Fruit fly (Drosophila melanogaster) whole organism, embryonic: ENCODE data around the gene Dora.

Source experiments
- Abd-B ChIP-seq: fragments of 200-800 bp; sonication (Bioruptor generic); optimal IDR thresholded peaks from 2 replicates; lab custom pipeline; 2018; ENCODE audit warnings: missing biosample characterization, mild to moderate bottlenecking, missing genetic modification characterization, moderate library complexity
- Atf-2 ChIP-seq: fragments of 200-800 bp; sonication (Bioruptor generic); optimal IDR thresholded peaks from 2 replicates; lab custom pipeline; 2016; ENCODE audit warnings: missing biosample characterization, missing genetic modification characterization
- CG10959 ChIP-seq: fragments of 200-800 bp; sonication (Bioruptor generic); IDR thresholded peaks from 2 replicates; pipeline ENCODE4 v1.3.6; 2022; ENCODE audit warnings: missing biosample characterization, missing genetic modification characterization
- CG12942 ChIP-seq: fragments of 200-800 bp; sonication (Bioruptor generic); optimal IDR thresholded peaks from 3 replicates; lab custom pipeline; 2016; ENCODE audit warnings: missing biosample characterization, missing genetic modification characterization
- CG15073 ChIP-seq: fragments of 200-800 bp; sonication (Bioruptor generic); optimal IDR thresholded peaks from 2 replicates; lab custom pipeline; 2016; ENCODE audit warnings: missing biosample characterization, missing genetic modification characterization
- CG16863 ChIP-seq: fragments of 200-800 bp; sonication (Bioruptor generic); optimal IDR thresholded peaks from 3 replicates; lab custom pipeline; 2016; ENCODE audit warnings: missing biosample characterization, missing genetic modification characterization
- CG17328 ChIP-seq: fragments of 200-800 bp; sonication (Bioruptor generic); IDR thresholded peaks from 2 replicates; pipeline ENCODE4 v1.3.6; 2022; ENCODE audit warnings: missing biosample characterization, missing genetic modification characterization
- CG17912 ChIP-seq: fragments of 200-800 bp; sonication (Bioruptor generic); optimal IDR thresholded peaks from 2 replicates; lab custom pipeline; 2018; ENCODE audit warnings: missing biosample characterization, mild to moderate bottlenecking, missing genetic modification characterization
- CG34376 ChIP-seq: fragments of 200-800 bp; sonication (Bioruptor generic); optimal IDR thresholded peaks from 2 replicates; lab custom pipeline; 2018; ENCODE audit warnings: missing biosample characterization, mild to moderate bottlenecking, missing genetic modification characterization
- CG4360 ChIP-seq: fragments of 200-800 bp; sonication (Bioruptor generic); IDR thresholded peaks from 2 replicates; pipeline ENCODE4 v1.3.6; 2022; ENCODE audit warnings: missing biosample characterization, missing genetic modification characterization
- CG4707 ChIP-seq: fragments of 200-800 bp; sonication (Bioruptor generic); optimal IDR thresholded peaks from 2 replicates; lab custom pipeline; 2018; ENCODE audit warnings: missing biosample characterization, mild to moderate bottlenecking, missing genetic modification characterization, moderate library complexity
- CG6272 ChIP-seq: fragments of 200-800 bp; sonication (Bioruptor generic); IDR thresholded peaks from 2 replicates; pipeline ENCODE4 v1.3.6; 2022; ENCODE audit warnings: missing biosample characterization, missing genetic modification characterization
- CG7745 ChIP-seq: fragments of 200-800 bp; sonication (Bioruptor generic); optimal IDR thresholded peaks from 2 replicates; lab custom pipeline; 2018; ENCODE audit warnings: missing biosample characterization, mild to moderate bottlenecking, missing genetic modification characterization, moderate library complexity
- CoRest ChIP-seq: fragments of 200-800 bp; sonication (Bioruptor generic); optimal IDR thresholded peaks from 3 replicates; lab custom pipeline; 2018; ENCODE audit warnings: missing biosample characterization, mild to moderate bottlenecking, missing genetic modification characterization, moderate library complexity
- CrebB ChIP-seq: fragments of 200-800 bp; sonication (Bioruptor generic); optimal IDR thresholded peaks from 3 replicates; lab custom pipeline; 2018; ENCODE audit warnings: missing biosample characterization, mild to moderate bottlenecking, missing genetic modification characterization
- D ChIP-seq, 2 experiments: fragments of 200-800 bp in 1 of 2; fragments of >200 bp in 1 of 2; sonication (Bioruptor generic) in 1 of 2; optimal IDR thresholded peaks; 2 replicates in 1 of 2; 3 replicates in 1 of 2; lab custom pipeline; 2017; ENCODE audit warnings: mild to moderate bottlenecking in 1 of 2, missing biosample characterization in 1 of 2, missing genetic modification characterization in 1 of 2, missing genetic modification reagents in 1 of 2
- GATAe ChIP-seq: fragments of 200-800 bp; sonication (Bioruptor generic); conservative IDR thresholded peaks from 2 replicates; pipeline ENCODE4 v1.3.6; 2022; ENCODE audit warnings: missing biosample characterization, missing genetic modification characterization
- Gsc ChIP-seq: fragments of 200-800 bp; sonication (Bioruptor generic); IDR thresholded peaks from 2 replicates; pipeline ENCODE4 v1.3.6; 2022; ENCODE audit warnings: missing biosample characterization, missing genetic modification characterization
- H2.0 ChIP-seq: fragments of 200-800 bp; sonication (Bioruptor generic); IDR thresholded peaks from 2 replicates; pipeline ENCODE4 v1.3.6; 2022; ENCODE audit warnings: missing biosample characterization, missing genetic modification characterization
- HLH4C ChIP-seq: fragments of 200-800 bp; sonication (Bioruptor generic); IDR thresholded peaks from 3 replicates; pipeline ENCODE4 v1.3.6; 2022; ENCODE audit warnings: missing biosample characterization, missing genetic modification characterization; ENCODE audit not compliant: partially characterized antibody
- Hand ChIP-seq: fragments of 200-800 bp; sonication (Bioruptor generic); optimal IDR thresholded peaks from 2 replicates; lab custom pipeline; 2017; ENCODE audit warnings: mild to moderate bottlenecking, missing biosample characterization, missing genetic modification reagents, missing genetic modification characterization
- HmgD ChIP-seq: fragments of 200-800 bp; sonication (Bioruptor generic); optimal IDR thresholded peaks from 3 replicates; lab custom pipeline; 2016; ENCODE audit warnings: missing biosample characterization, missing genetic modification characterization
- Meics ChIP-seq: fragments of 200-800 bp; sonication (Bioruptor generic); optimal IDR thresholded peaks from 2 replicates; lab custom pipeline; 2017; ENCODE audit warnings: missing biosample characterization, mild to moderate bottlenecking, missing genetic modification characterization
- NC2β ChIP-seq: fragments of 200-800 bp; sonication (Bioruptor generic); optimal IDR thresholded peaks from 2 replicates; lab custom pipeline; 2016; ENCODE audit warnings: missing biosample characterization, missing genetic modification characterization
- Nf-YA ChIP-seq: fragments of 200-800 bp; sonication (Bioruptor generic); IDR thresholded peaks from 2 replicates; pipeline ENCODE4 v1.3.6; 2022; ENCODE audit warnings: missing biosample characterization, missing genetic modification characterization
- Oli ChIP-seq: fragments of 200-800 bp; sonication (Bioruptor generic); optimal IDR thresholded peaks from 2 replicates; lab custom pipeline; 2018; ENCODE audit warnings: missing biosample characterization, mild to moderate bottlenecking, missing genetic modification characterization, moderate library complexity
- Scr ChIP-seq: fragments of 200-800 bp; sonication (Bioruptor generic); IDR thresholded peaks from 2 replicates; pipeline ENCODE4 v1.3.6; 2022; ENCODE audit warnings: missing biosample characterization, missing genetic modification characterization; ENCODE audit not compliant: partially characterized antibody
- Ssrp ChIP-seq: fragments of 200-800 bp; sonication (Bioruptor generic); optimal IDR thresholded peaks from 2 replicates; lab custom pipeline; 2018; ENCODE audit warnings: missing biosample characterization, mild to moderate bottlenecking, missing genetic modification characterization, moderate library complexity
- ara ChIP-seq: fragments of 200-800 bp; sonication (Bioruptor generic); IDR thresholded peaks from 2 replicates; pipeline ENCODE4 v1.3.6; 2022; ENCODE audit warnings: missing biosample characterization, missing genetic modification characterization
- ase ChIP-seq: fragments of 200-800 bp; sonication (Bioruptor generic); IDR thresholded peaks from 3 replicates; pipeline ENCODE4 v1.3.6; 2022; ENCODE audit warnings: missing biosample characterization, missing genetic modification characterization
- bowl ChIP-seq: fragments of 200-800 bp; sonication (Bioruptor generic); IDR thresholded peaks from 2 replicates; pipeline ENCODE4 v1.3.6; 2022; ENCODE audit warnings: missing biosample characterization, missing genetic modification characterization
- ci ChIP-seq: fragments of 200-800 bp; sonication (Bioruptor generic); IDR thresholded peaks from 3 replicates; pipeline ENCODE4 v1.3.6; 2022; ENCODE audit warnings: missing biosample characterization, missing genetic modification characterization
- croc ChIP-seq: fragments of 200-800 bp; sonication (Bioruptor generic); conservative IDR thresholded peaks from 3 replicates; pipeline ENCODE4 v1.3.6; 2022; ENCODE audit warnings: missing biosample characterization, missing genetic modification characterization
- emc ChIP-seq: fragments of 200-800 bp; sonication (Bioruptor generic); optimal IDR thresholded peaks from 2 replicates; lab custom pipeline; 2016; ENCODE audit warnings: missing biosample characterization, missing genetic modification characterization
- eyg ChIP-seq: fragments of 200-800 bp; sonication (Bioruptor generic); optimal IDR thresholded peaks from 3 replicates; lab custom pipeline; 2016; ENCODE audit warnings: missing biosample characterization, missing genetic modification characterization
- fu2 ChIP-seq: fragments of 200-800 bp; sonication (Bioruptor generic); optimal IDR thresholded peaks from 2 replicates; lab custom pipeline; 2016; ENCODE audit warnings: missing biosample characterization, missing genetic modification characterization
- grn ChIP-seq: fragments of 200-800 bp; sonication (Bioruptor generic); optimal IDR thresholded peaks from 3 replicates; lab custom pipeline; 2017; ENCODE audit warnings: missing biosample characterization, missing genetic modification characterization
- hbn ChIP-seq: fragments of 200-800 bp; sonication (Bioruptor generic); IDR thresholded peaks from 2 replicates; pipeline ENCODE4 v1.3.6; 2022; ENCODE audit warnings: missing biosample characterization, missing genetic modification characterization; ENCODE audit not compliant: partially characterized antibody
- jigr1 ChIP-seq: fragments of 200-800 bp; sonication (Bioruptor generic); IDR thresholded peaks from 3 replicates; pipeline ENCODE4 v1.3.6; 2022; ENCODE audit warnings: missing biosample characterization, missing genetic modification characterization
- ken ChIP-seq: fragments of 200-800 bp; sonication (Bioruptor generic); IDR thresholded peaks from 3 replicates; pipeline ENCODE4 v1.3.6; 2022; ENCODE audit warnings: missing biosample characterization, missing genetic modification characterization
- luna ChIP-seq: fragments of 200-800 bp; sonication (Bioruptor generic); optimal IDR thresholded peaks from 2 replicates; lab custom pipeline; 2016; ENCODE audit warnings: missing biosample characterization, missing genetic modification characterization
- mam ChIP-seq: fragments of 200-800 bp; sonication (Bioruptor generic); optimal IDR thresholded peaks from 3 replicates; lab custom pipeline; 2016; ENCODE audit warnings: missing biosample characterization, missing genetic modification characterization
- nau ChIP-seq: fragments of 200-800 bp; sonication (Bioruptor generic); optimal IDR thresholded peaks from 3 replicates; lab custom pipeline; 2017; ENCODE audit warnings: missing biosample characterization, mild to moderate bottlenecking, missing genetic modification characterization, missing genetic modification reagents
- pros ChIP-seq: fragments of 200-800 bp; sonication (Bioruptor generic); optimal IDR thresholded peaks from 3 replicates; lab custom pipeline; 2019; ENCODE audit warnings: missing biosample characterization, mild to moderate bottlenecking, missing genetic modification characterization, moderate library complexity
- ro ChIP-seq: fragments of 200-800 bp; sonication (Bioruptor generic); IDR thresholded peaks from 2 replicates; pipeline ENCODE4 v1.3.6; 2022; ENCODE audit warnings: missing biosample characterization, missing genetic modification characterization
- tap ChIP-seq: fragments of 200-800 bp; optimal IDR thresholded peaks from 3 replicates; lab custom pipeline; 2019; ENCODE audit warnings: missing biosample characterization, mild to moderate bottlenecking, missing genetic modification characterization, moderate library complexity
- tio ChIP-seq: fragments of 200-800 bp; sonication (Bioruptor generic); optimal IDR thresholded peaks from 2 replicates; lab custom pipeline; 2017; ENCODE audit warnings: missing biosample characterization, missing genetic modification characterization, inconsistent platforms
- unc-4 ChIP-seq: fragments of 200-800 bp; sonication (Bioruptor generic); IDR thresholded peaks from 2 replicates; pipeline ENCODE4 v1.3.6; 2022; ENCODE audit warnings: missing biosample characterization, missing genetic modification characterization; ENCODE audit not compliant: partially characterized antibody
- vfl ChIP-seq: fragments of 200-800 bp; sonication (Bioruptor generic); optimal IDR thresholded peaks from 2 replicates; lab custom pipeline; 2016; ENCODE audit warnings: missing biosample characterization, missing genetic modification characterization
- vvl ChIP-seq: fragments of 200-800 bp; sonication (Bioruptor generic); IDR thresholded peaks from 2 replicates; pipeline ENCODE4 v1.3.6; 2022; ENCODE audit warnings: missing biosample characterization, missing genetic modification characterization
- wdn ChIP-seq: fragments of 200-800 bp; sonication (Bioruptor generic); IDR thresholded peaks from 2 replicates; pipeline ENCODE4 v1.3.6; 2022; ENCODE audit warnings: missing biosample characterization, missing genetic modification characterization
- wor ChIP-seq: fragments of 200-800 bp; sonication (Bioruptor generic); IDR thresholded peaks from 2 replicates; pipeline ENCODE4 v1.3.6; 2022; ENCODE audit warnings: missing biosample characterization, missing genetic modification characterization
- zfh1 ChIP-seq: fragments of 200-800 bp; sonication (Bioruptor generic); IDR thresholded peaks from 3 replicates; pipeline ENCODE4 v1.3.6; 2022; ENCODE audit warnings: missing biosample characterization, missing genetic modification characterization

Gene Dora

dm6 chrX:18914177-18914576 is 50.4 kb downstream of the Dora start:
- TF ChIP-seq zfh1 (no peak), wdn (GFP tag; lab: Robert Waterston, UW) (no peak), GATAe (GFP tag; lab: Robert Waterston, UW) (no peak), Gsc (GFP tag; lab: Robert Waterston, UW) (no peak), bowl (GFP tag; lab: Robert Waterston, UW) (no peak), Abd-B (GFP tag; lab: Kevin White, UChicago) (no peak), Meics (GFP tag; lab: Kevin White, UChicago) (no peak), CoRest (tag; lab: Kevin White, UChicago) (peak; percentile 5), Hand (GFP tag; lab: Kevin White, UChicago) (no peak), croc (GFP tag; lab: Robert Waterston, UW) (no peak), tap (tag; lab: Kevin White, UChicago) (no peak), Atf-2 (GFP tag; lab: Kevin White, UChicago) (no peak), CG6272 (GFP tag; lab: Robert Waterston, UW) (no peak), ro (GFP tag; lab: Robert Waterston, UW) (no peak), ci (GFP tag; lab: Robert Waterston, UW) (no peak), Nf-YA (GFP tag; lab: Robert Waterston, UW) (no peak), HLH4C (GFP tag; lab: Robert Waterston, UW) (no peak), CG17328 (GFP tag; lab: Robert Waterston, UW) (no peak), unc-4 (no peak), ase (GFP tag; lab: Robert Waterston, UW) (no peak), ara (GFP tag; lab: Robert Waterston, UW) (no peak), Oli (tag; lab: Kevin White, UChicago) (no peak), vfl (no peak), CG12942 (GFP tag; lab: Kevin White, UChicago) (no peak), CG15073 (GFP tag; lab: Kevin White, UChicago) (no peak), Scr (GFP tag; lab: Robert Waterston, UW) (no peak), tio (GFP tag; lab: Kevin White, UChicago) (no peak), jigr1 (GFP tag; lab: Robert Waterston, UW) (no peak), CrebB (tag; lab: Kevin White, UChicago) (no peak), D (optimal IDR thresholded peaks at IDR 0.05; lab: Kevin White, UChicago) (no peak), D (GFP tag; optimal IDR thresholded peaks at IDR 0.05; lab: Kevin White, UChicago) (peak; percentile 20), CG4360 (GFP tag; lab: Robert Waterston, UW) (no peak), grn (GFP tag; lab: Kevin White, UChicago) (no peak), CG34376 (GFP tag; lab: Kevin White, UChicago) (no peak), CG16863 (GFP tag; lab: Kevin White, UChicago) (no peak), emc (GFP tag; lab: Kevin White, UChicago) (no peak), NC2β (GFP tag; lab: Kevin White, UChicago) (no peak), luna (GFP tag; lab: Kevin White, UChicago) (no peak), CG4707 (GFP tag; lab: Kevin White, UChicago) (no peak), wor (GFP tag; lab: Robert Waterston, UW) (no peak), CG17912 (GFP tag; lab: Kevin White, UChicago) (no peak), mam (no peak), ken (GFP tag; lab: Robert Waterston, UW) (no peak), CG7745 (tag; lab: Kevin White, UChicago) (no peak), eyg (GFP tag; lab: Kevin White, UChicago) (no peak), vvl (GFP tag; lab: Robert Waterston, UW) (no peak), hbn (GFP tag; lab: Robert Waterston, UW) (no peak), nau (no peak), Ssrp (tag; lab: Kevin White, UChicago) (peak; percentile 6), fu2 (GFP tag; lab: Kevin White, UChicago) (no peak), CG10959 (GFP tag; lab: Robert Waterston, UW) (no peak), pros (GFP tag; lab: Kevin White, UChicago) (no peak), H2.0 (GFP tag; lab: Robert Waterston, UW) (no peak), HmgD (no peak)
